Fruit fly (Drosophila melanogaster) whole organism: ENCODE measurements around the gene NTPase.

ENCODE experiments used
- CG8478 ChIP-seq: fragments of >200 bp; optimal IDR thresholded peaks from 2 replicates; lab custom pipeline; 2018; ENCODE audit warnings: inconsistent platforms
- Dll ChIP-seq: fragments of >200 bp; optimal IDR thresholded peaks from 2 replicates; lab custom pipeline; 2017
- EcR ChIP-seq, 2 experiments: fragments of >200 bp; optimal IDR thresholded peaks; 2 replicates each; lab custom pipeline; 2017; ENCODE audit warnings: missing biosample characterization in 2 of 2, missing genetic modification characterization in 2 of 2, missing genetic modification reagents in 2 of 2
- psq ChIP-seq: fragments of >200 bp; optimal IDR thresholded peaks from 2 replicates; lab custom pipeline; 2017
- usp ChIP-seq: fragments of >200 bp; optimal IDR thresholded peaks from 2 replicates; lab custom pipeline; 2017; ENCODE audit warnings: missing biosample characterization, missing genetic modification characterization, mixed read lengths

DNA sequence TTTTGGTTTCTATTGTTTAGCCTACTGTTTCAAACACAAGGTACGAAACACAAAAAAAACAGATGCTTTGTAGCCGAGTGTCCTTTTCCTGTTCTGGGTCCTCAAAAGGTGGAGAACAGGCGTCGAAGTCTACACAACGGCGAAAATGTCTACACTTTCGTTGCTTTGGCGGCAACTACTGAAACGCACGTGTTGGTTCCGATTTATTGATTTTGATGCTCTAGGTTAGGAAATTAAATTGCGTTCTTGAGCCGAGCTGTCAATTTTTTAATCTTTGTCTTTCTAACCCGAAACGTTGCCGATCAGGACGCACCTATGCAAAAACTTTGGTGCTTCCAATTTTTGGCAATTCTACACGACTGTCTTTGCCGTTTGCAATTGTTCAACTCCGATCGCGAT lies 11.9 kb downstream of the NTPase start:
- TF ChIP-seq CG8478 (lab: Kevin White, UChicago) (no peak), usp (GFP tag; lab: Kevin White, UChicago) (no peak), psq (no peak), EcR (GFP tag; optimal IDR thresholded peaks at IDR 0.05; lab: Kevin White, UChicago) (no peak), Dll (lab: Kevin White, UChicago) (no peak)
